Fruit fly (Drosophila melanogaster): Measurements from ENCODE around the gene Ret.

dm6 chr2L:21187753-21188152, 10.8 kb downstream of the Ret start:
- no peak for TF ChIP-seq h (optimal IDR thresholded peaks at IDR 0.05)
- TF ChIP-seq psq (optimal IDR thresholded peaks at IDR 0.05) = no peak
- TF ChIP-seq Sin3A (optimal IDR thresholded peaks at IDR 0.05) = no peak
- TF ChIP-seq Myc (optimal IDR thresholded peaks at IDR 0.05) = no peak
- no peak for TF ChIP-seq ttk (optimal IDR thresholded peaks at IDR 0.05)
- TF ChIP-seq insv (optimal IDR thresholded peaks at IDR 0.05) = no peak

Measured in Kc167 (cell line).